Worm (Caenorhabditis elegans) whole organism, L4/young adult: ENCODE results near the gene F56C3.9.
"Not testable (repeated sequence)": the region's sequence is repeated elsewhere in the genome, so short reads cannot be mapped to it uniquely, and the experiment has no call there.

Experiments used
- W03F9.2 ChIP-seq: fragments of 150-350 bp; optimal IDR thresholded peaks from 2 replicates; lab custom pipeline; 2014; ENCODE audit warnings: missing biosample characterization, missing genetic modification characterization
- dao-5 ChIP-seq: sonication (generic microtip); optimal IDR thresholded peaks from 2 replicates; lab custom pipeline; 2016; ENCODE audit warnings: missing genotype, missing genetic modification characterization, moderate library complexity, missing compliant biosample characterization
- him-1 ChIP-seq: sonication (generic microtip); optimal IDR thresholded peaks from 2 replicates; lab custom pipeline; 2016; ENCODE audit warnings: missing genotype, missing genetic modification reagents, missing genetic modification characterization, missing compliant biosample characterization

The F56C3.9 gene

DNA sequence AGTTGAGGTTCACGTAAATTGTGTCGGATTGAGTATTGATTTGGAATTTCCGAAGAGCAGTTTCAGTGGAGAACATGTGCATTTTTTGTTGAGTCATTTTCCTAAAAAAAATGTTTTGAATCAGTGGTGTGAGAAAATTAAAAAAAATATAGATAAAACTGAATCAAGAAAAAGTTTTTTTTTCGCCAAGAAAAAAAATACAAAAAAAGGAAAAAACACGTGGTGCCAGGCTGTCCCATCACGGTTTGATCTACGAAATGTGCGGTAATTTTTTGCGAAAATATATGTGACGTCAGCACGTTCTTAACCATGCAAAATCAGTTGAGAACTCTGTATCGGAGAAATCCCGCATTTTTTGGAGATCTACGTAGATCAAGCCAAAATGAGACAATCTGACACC lies at the start of gene F56C3.9:
F56C3.9 (minus strand) TSS at position 101 of the 400 bp plus-strand sequence.
- TF ChIP-seq dao-5 (tag; lab: Kevin White, UChicago) (no peak), him-1 (tag; lab: Kevin White, UChicago) (no peak), W03F9.2 (tag; lab: Kevin White, UChicago) (no peak)

ce11 chrX:1441602-1442183 lies 47.9 kb upstream of the F56C3.9 start:
- no peak for TF ChIP-seq dao-5 (tag; lab: Kevin White, UChicago)
- no peak for TF ChIP-seq W03F9.2 (tag; lab: Kevin White, UChicago)
- no peak for TF ChIP-seq him-1 (tag; lab: Kevin White, UChicago)

- TF ChIP-seq dao-5 (tag; lab: Kevin White, UChicago) (no peak), him-1 (tag; lab: Kevin White, UChicago) (no peak), W03F9.2 (tag; lab: Kevin White, UChicago) (no peak)
Measured at ce11 chrX:1440161-1440560, 46.4 kb upstream of the F56C3.9 start, which contains the start of gene sedl-1. TSS of gene sedl-1 (minus strand) at chrX:1440261.

DNA sequence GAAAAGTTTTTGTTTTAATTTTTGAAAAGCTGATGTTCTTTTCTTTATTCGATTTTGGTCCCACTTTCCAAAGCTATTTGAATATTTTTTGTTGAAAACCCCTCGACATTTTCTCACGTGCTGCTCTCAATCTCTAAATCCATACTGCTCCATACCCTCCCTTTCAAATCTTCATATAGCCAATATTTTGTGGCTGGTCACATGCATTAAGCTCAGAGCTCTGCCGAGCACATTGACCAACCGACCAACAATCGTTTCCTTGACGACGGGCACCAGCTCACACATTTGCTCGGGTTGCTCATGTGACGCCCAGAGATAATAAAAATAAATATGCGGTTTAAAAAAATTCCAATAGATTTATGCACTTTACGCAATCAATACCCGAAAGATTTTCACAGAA lies 45.1 kb upstream of the F56C3.9 start:
- TF ChIP-seq dao-5 (tag; lab: Kevin White, UChicago) (no peak), W03F9.2 (tag; lab: Kevin White, UChicago) (no peak), him-1 (tag; lab: Kevin White, UChicago) (no peak)

DNA sequence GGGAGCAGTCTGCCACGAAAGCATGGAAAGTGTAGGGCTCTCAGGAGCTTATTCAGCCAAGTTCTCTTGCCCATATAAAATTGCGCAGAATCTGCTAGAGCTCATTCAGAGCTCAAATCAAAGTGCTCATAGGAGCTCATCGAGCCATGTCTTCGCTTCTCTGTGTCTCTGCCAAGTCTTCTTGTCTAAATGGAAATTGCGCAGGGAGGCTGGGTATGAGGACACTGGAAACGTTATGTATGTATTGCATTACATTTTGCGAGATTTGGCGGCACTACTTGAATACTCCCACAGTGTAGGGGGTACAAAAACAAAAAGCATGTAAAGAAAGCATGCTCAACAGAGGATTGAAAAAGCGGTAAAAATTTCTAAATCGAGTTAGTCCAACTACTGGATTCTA lies 43.3 kb upstream of the F56C3.9 start:
- TF ChIP-seq him-1 (tag; lab: Kevin White, UChicago) (no peak), dao-5 (tag; lab: Kevin White, UChicago) (no peak), W03F9.2 (tag; lab: Kevin White, UChicago) (no peak)

DNA sequence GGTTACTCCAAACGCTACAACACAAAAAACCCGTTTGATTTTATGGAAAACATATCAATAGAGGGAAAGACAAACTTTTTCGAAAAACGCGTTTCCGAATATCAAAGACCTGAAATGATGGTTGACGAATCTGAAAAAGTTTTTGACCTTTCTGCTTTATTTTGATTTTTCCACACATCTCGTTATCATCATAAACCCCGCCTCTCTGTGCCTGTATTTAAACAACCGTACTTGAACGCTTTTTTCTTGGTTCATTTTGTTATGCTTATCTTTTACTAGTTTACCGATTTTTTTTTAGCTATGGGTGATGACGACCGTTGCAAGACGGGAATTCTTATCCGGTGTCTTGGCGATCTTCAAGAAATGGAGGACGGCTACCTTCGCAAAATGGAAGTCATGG lies 36.9 kb upstream of the F56C3.9 start, which contains the start of gene F19G12.1:
F19G12.1 (plus strand) TSS at position 301 of the 400 bp plus-strand sequence.
- TF ChIP-seq W03F9.2, him-1, dao-5 (tag; lab: Kevin White, UChicago): not testable (repeated sequence)

DNA sequence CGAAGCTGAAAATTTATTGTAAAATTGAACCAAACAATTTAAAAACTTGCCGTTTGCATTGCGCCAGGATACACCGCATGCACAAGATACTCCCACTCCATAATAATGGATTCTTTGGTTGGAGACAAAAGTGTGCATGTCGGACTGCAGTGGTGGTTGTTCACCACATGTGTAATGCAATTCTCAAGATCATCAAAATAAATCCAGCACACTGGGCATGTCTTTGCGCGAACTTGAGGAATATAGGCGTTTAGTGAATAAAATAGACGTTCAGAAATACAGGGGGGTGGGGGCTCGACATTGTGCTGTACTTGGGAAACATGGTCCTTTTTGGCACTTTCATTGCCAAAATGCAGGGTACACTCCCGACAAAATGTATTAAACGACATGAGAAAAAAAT lies 32.6 kb upstream of the F56C3.9 start, which contains the start of gene F19G12.11:
F19G12.11 (minus strand) TSS at position 101 of the 400 bp plus-strand sequence.
- TF ChIP-seq him-1 (tag; lab: Kevin White, UChicago) (no peak), dao-5 (tag; lab: Kevin White, UChicago) (no peak), W03F9.2 (tag; lab: Kevin White, UChicago) (no peak)

DNA sequence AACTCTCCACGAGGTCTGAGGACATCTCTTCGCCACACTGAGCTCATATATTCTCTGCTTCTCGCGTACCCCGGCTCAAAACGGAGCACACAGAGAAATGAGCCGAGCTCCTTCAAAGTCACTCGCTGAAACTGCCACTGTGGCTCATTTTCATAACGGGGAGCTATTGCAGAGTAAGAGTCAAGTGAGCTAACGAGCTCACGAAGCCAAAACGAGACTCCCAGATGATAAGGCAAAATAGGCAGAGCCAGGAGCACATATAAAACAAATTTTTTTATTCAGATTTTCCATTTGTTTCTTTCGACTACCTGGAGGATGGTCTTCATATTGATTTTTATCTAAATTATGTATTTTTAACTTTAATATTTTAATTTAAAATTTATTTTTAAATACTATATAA lies 30.7 kb upstream of the F56C3.9 start, which contains the start of gene F19G12.3:
F19G12.3 (plus strand) TSS at position 301 of the 400 bp plus-strand sequence.
- TF ChIP-seq him-1 (tag; lab: Kevin White, UChicago) (no peak), dao-5 (tag; lab: Kevin White, UChicago) (no peak), W03F9.2 (tag; lab: Kevin White, UChicago) (no peak)

- no peak for TF ChIP-seq dao-5 (tag; lab: Kevin White, UChicago)
- TF ChIP-seq W03F9.2 (tag; lab: Kevin White, UChicago) = no peak
- no peak for TF ChIP-seq him-1 (tag; lab: Kevin White, UChicago)
Measured at ce11 chrX:1420524-1420923, 26.7 kb upstream of the F56C3.9 start.

- no peak for TF ChIP-seq him-1 (tag; lab: Kevin White, UChicago)
- no peak for TF ChIP-seq dao-5 (tag; lab: Kevin White, UChicago)
- TF ChIP-seq W03F9.2 (tag; lab: Kevin White, UChicago) = no peak
Measured at ce11 chrX:1419163-1419696, 25.4 kb upstream of the F56C3.9 start, which contains the start of gene F19G12.9. TSS of gene F19G12.9 (plus strand) at chrX:1419213.

DNA sequence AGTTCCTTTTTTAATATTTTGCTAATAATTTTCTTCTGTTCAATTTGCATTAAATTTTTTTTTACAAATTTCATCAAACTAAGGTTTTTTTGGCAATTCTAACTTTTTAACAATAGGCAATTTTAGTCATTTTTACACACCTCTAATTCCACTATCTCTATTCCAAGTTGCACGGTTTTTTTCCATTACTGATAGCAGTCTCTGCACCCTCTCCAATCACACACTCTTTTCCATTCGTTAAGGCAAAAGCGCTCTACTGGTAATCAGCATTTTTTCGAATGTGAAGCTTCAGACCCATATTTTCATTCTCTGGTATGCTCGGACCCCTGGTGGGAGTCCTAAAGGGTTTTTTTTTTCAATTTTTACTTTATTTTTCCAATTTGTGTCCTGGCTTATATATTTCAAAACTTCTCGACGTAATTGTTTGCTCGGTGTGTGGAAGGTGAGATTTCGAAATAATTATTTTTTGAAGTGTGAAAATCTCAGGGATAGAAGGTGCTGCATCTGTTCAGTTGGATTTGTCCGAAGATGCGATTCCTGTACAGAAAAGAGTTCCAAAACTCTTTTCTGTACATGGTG lies 23.1 kb upstream of the F56C3.9 start, which contains the start of the genes F19G12.4 and F19G12.8:
F19G12.4 (plus strand) TSS at position 529 of the 579 bp plus-strand sequence.
F19G12.8 (plus strand) TSS at position 545 of the 579 bp plus-strand sequence.
- TF ChIP-seq him-1 (tag; lab: Kevin White, UChicago) (no peak), dao-5 (tag; lab: Kevin White, UChicago) (no peak), W03F9.2 (tag; lab: Kevin White, UChicago) (no peak)

DNA sequence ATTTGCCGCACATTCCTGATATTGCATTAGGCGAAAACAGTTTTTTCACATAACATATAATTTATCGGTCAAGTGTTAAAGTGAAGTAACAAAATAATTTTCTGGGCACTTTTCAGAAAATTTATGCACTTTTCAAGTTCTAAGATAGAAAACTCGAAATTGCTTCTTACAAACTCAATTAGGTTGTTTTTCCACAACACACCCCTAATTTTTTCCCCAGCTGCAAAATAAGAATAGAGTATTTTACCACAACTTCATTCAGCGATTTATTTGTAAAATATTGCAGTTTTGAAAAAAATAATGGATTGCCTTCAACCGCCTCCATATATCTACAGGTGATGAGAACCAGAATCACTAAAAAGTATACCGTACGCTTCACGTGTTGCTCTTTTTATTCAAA lies 19.1 kb upstream of the F56C3.9 start, which contains the start of gene srh-19:
srh-19 (plus strand) TSS at position 301 of the 400 bp plus-strand sequence.
- TF ChIP-seq him-1 (tag; lab: Kevin White, UChicago) (no peak), dao-5 (tag; lab: Kevin White, UChicago) (no peak)

- no peak for TF ChIP-seq him-1 (tag; lab: Kevin White, UChicago)
- TF ChIP-seq W03F9.2 (tag; lab: Kevin White, UChicago) = no peak
- no peak for TF ChIP-seq dao-5 (tag; lab: Kevin White, UChicago)
Measured at ce11 chrX:1410552-1410951, 16.8 kb upstream of the F56C3.9 start, which contains the start of gene abu-2. TSS of gene abu-2 (minus strand) at chrX:1410652.
